Fruit fly (Drosophila melanogaster) whole organism, embryonic: ENCODE measurements around the gene Sec13.

Experiments
- ATbp ChIP-seq: fragments of 200-800 bp; sonication (Bioruptor generic); optimal IDR thresholded peaks from 2 replicates; lab custom pipeline; 2017; ENCODE audit warnings: missing biosample characterization, mild to moderate bottlenecking, missing genetic modification characterization, missing genetic modification reagents
- Adf1 ChIP-seq: fragments of 200-800 bp; sonication (Bioruptor generic); IDR thresholded peaks from 2 replicates; pipeline ENCODE4 v1.3.6; 2022; ENCODE audit warnings: missing biosample characterization, missing genetic modification characterization
- CG10274 ChIP-seq: fragments of 200-800 bp; sonication (Bioruptor generic); optimal IDR thresholded peaks from 3 replicates; lab custom pipeline; 2017; ENCODE audit warnings: missing biosample characterization, mild to moderate bottlenecking, missing genetic modification characterization
- CG14441 ChIP-seq: fragments of 200-800 bp; sonication (Bioruptor generic); IDR thresholded peaks from 2 replicates; pipeline ENCODE4 v1.3.6; 2022; ENCODE audit warnings: missing biosample characterization, missing genetic modification characterization
- CG15479 ChIP-seq: fragments of 200-800 bp; sonication (Bioruptor generic); optimal IDR thresholded peaks from 3 replicates; lab custom pipeline; 2019; ENCODE audit warnings: missing biosample characterization, mild to moderate bottlenecking, missing genetic modification characterization, moderate library complexity
- CG1603 ChIP-seq: fragments of 200-800 bp; sonication (Bioruptor generic); optimal IDR thresholded peaks from 2 replicates; lab custom pipeline; 2019; ENCODE audit warnings: missing biosample characterization, mild to moderate bottlenecking, missing genetic modification characterization, moderate library complexity
- CG1832 ChIP-seq: fragments of 200-800 bp; sonication (Bioruptor generic); optimal IDR thresholded peaks from 2 replicates; lab custom pipeline; 2017; ENCODE audit warnings: missing biosample characterization, mild to moderate bottlenecking, missing genetic modification characterization, inconsistent platforms
- CG2120 ChIP-seq: fragments of 200-800 bp; sonication (Bioruptor generic); optimal IDR thresholded peaks from 3 replicates; lab custom pipeline; 2016; ENCODE audit warnings: missing biosample characterization, missing genetic modification characterization
- CG2712 ChIP-seq: fragments of 200-800 bp; optimal IDR thresholded peaks from 3 replicates; lab custom pipeline; 2019; ENCODE audit warnings: missing biosample characterization, mild to moderate bottlenecking, missing genetic modification characterization, moderate library complexity
- CG30403 ChIP-seq: fragments of 200-800 bp; sonication (Bioruptor generic); optimal IDR thresholded peaks from 3 replicates; lab custom pipeline; 2016; ENCODE audit warnings: missing biosample characterization, missing genetic modification characterization
- CG32532 ChIP-seq: fragments of 200-800 bp; sonication (Bioruptor generic); IDR thresholded peaks from 2 replicates; pipeline ENCODE4 v1.3.6; 2022; ENCODE audit warnings: missing biosample characterization, missing genetic modification characterization
- CG34224 ChIP-seq: fragments of 200-800 bp; sonication (Bioruptor generic); IDR thresholded peaks from 3 replicates; pipeline ENCODE4 v1.3.6; 2022; ENCODE audit warnings: missing biosample characterization, missing genetic modification characterization; ENCODE audit not compliant: partially characterized antibody
- CG3838 ChIP-seq: fragments of 200-800 bp; sonication (Bioruptor generic); optimal IDR thresholded peaks from 3 replicates; lab custom pipeline; 2016; ENCODE audit warnings: missing biosample characterization, missing genetic modification characterization
- CG5245 ChIP-seq: fragments of 200-800 bp; sonication (Bioruptor generic); optimal IDR thresholded peaks from 3 replicates; lab custom pipeline; 2016; ENCODE audit warnings: missing biosample characterization, missing genetic modification characterization
- CG6689 ChIP-seq: fragments of 200-800 bp; sonication (Bioruptor generic); IDR thresholded peaks from 2 replicates; pipeline ENCODE4 v1.3.6; 2022; ENCODE audit warnings: missing biosample characterization, missing genetic modification characterization
- CG7372 ChIP-seq: fragments of 200-800 bp; sonication (Bioruptor generic); IDR thresholded peaks from 2 replicates; pipeline ENCODE4 v1.3.6; 2022; ENCODE audit warnings: missing biosample characterization, missing genetic modification characterization
- CG7556 ChIP-seq: fragments of 200-800 bp; sonication (Bioruptor generic); optimal IDR thresholded peaks from 2 replicates; lab custom pipeline; 2017; ENCODE audit warnings: missing biosample characterization, mild to moderate bottlenecking, missing genetic modification characterization
- CG8281 ChIP-seq: fragments of 200-800 bp; sonication (Bioruptor generic); optimal IDR thresholded peaks from 2 replicates; lab custom pipeline; 2018; ENCODE audit warnings: missing biosample characterization, mild to moderate bottlenecking, missing genetic modification characterization, moderate library complexity
- CG8388 ChIP-seq: fragments of 200-800 bp; sonication (Bioruptor generic); optimal IDR thresholded peaks from 2 replicates; lab custom pipeline; 2019; ENCODE audit warnings: missing biosample characterization, mild to moderate bottlenecking, missing genetic modification characterization, moderate library complexity
- CG8765 ChIP-seq: fragments of 200-800 bp; sonication (Bioruptor generic); IDR thresholded peaks from 2 replicates; pipeline ENCODE4 v1.3.6; 2022; ENCODE audit warnings: missing biosample characterization, missing genetic modification characterization
- Dip3 ChIP-seq: fragments of 200-800 bp; sonication (Bioruptor generic); optimal IDR thresholded peaks from 3 replicates; lab custom pipeline; 2016; ENCODE audit warnings: missing biosample characterization, missing genetic modification characterization
- Dp ChIP-seq: fragments of 200-800 bp; sonication (Bioruptor generic); optimal IDR thresholded peaks from 2 replicates; lab custom pipeline; 2018; ENCODE audit warnings: missing biosample characterization, mild to moderate bottlenecking, missing genetic modification characterization, moderate library complexity
- Dref ChIP-seq: fragments of 200-800 bp; sonication (Bioruptor generic); IDR thresholded peaks from 2 replicates; pipeline ENCODE4 v1.3.6; 2022; ENCODE audit warnings: missing biosample characterization, missing genetic modification characterization
- E2f2 ChIP-seq: fragments of 200-800 bp; sonication (Bioruptor generic); IDR thresholded peaks from 2 replicates; pipeline ENCODE4 v1.3.6; 2022; ENCODE audit warnings: missing biosample characterization, missing genetic modification characterization
- Ets65A ChIP-seq: fragments of 200-800 bp; sonication (Bioruptor generic); peaks from one replicate; lab custom pipeline; 2016; ENCODE audit warnings: missing biosample characterization, missing genetic modification characterization
- Hr78 ChIP-seq, 2 experiments: fragments of 200-800 bp in 1 of 2; fragments of >200 bp in 1 of 2; sonication (Bioruptor generic) in 1 of 2; optimal IDR thresholded peaks; 2 replicates each; lab custom pipeline; 2017 to 2019; ENCODE audit warnings: missing biosample characterization in 2 of 2, missing genetic modification characterization in 2 of 2, mild to moderate bottlenecking in 1 of 2, moderate library complexity in 1 of 2
- Lhr ChIP-seq: fragments of 200-800 bp; sonication (Bioruptor generic); optimal IDR thresholded peaks from 3 replicates; lab custom pipeline; 2017; ENCODE audit warnings: mild to moderate bottlenecking, missing biosample characterization, missing genetic modification reagents, missing genetic modification characterization
- MBD-R2 ChIP-seq: fragments of 200-800 bp; sonication (Bioruptor generic); IDR thresholded peaks from 2 replicates; pipeline ENCODE4 v1.3.6; 2022; ENCODE audit warnings: missing biosample characterization, missing genetic modification characterization
- MTF-1 ChIP-seq: fragments of 200-800 bp; sonication (Bioruptor generic); optimal IDR thresholded peaks from 2 replicates; lab custom pipeline; 2018; ENCODE audit warnings: missing biosample characterization, mild to moderate bottlenecking, missing genetic modification characterization, borderline replicate concordance
- Nf-YA ChIP-seq: fragments of 200-800 bp; sonication (Bioruptor generic); IDR thresholded peaks from 2 replicates; pipeline ENCODE4 v1.3.6; 2022; ENCODE audit warnings: missing biosample characterization, missing genetic modification characterization
- Nf-YC ChIP-seq: fragments of 200-800 bp; optimal IDR thresholded peaks from 3 replicates; lab custom pipeline; 2019; ENCODE audit warnings: missing biosample characterization, mild to moderate bottlenecking, missing genetic modification characterization, moderate library complexity
- PHDP ChIP-seq: fragments of 200-800 bp; sonication (Bioruptor generic); optimal IDR thresholded peaks from 3 replicates; lab custom pipeline; 2018; ENCODE audit warnings: missing biosample characterization, mild to moderate bottlenecking, missing genetic modification characterization, moderate library complexity
- Ptx1 ChIP-seq: fragments of 200-800 bp; sonication (Bioruptor generic); IDR thresholded peaks from 2 replicates; pipeline ENCODE4 v1.3.6; 2022; ENCODE audit warnings: missing biosample characterization, missing genetic modification characterization
- Ravus ChIP-seq: fragments of 200-800 bp; sonication (Bioruptor generic); IDR thresholded peaks from 2 replicates; pipeline ENCODE4 v1.3.6; 2022; ENCODE audit warnings: missing biosample characterization, missing genetic modification characterization
- Sin3A ChIP-seq: fragments of >200 bp; optimal IDR thresholded peaks from 2 replicates; lab custom pipeline; 2018
- Six4 ChIP-seq: fragments of 200-800 bp; sonication (Bioruptor generic); optimal IDR thresholded peaks from 2 replicates; lab custom pipeline; 2016; ENCODE audit warnings: missing biosample characterization, missing genetic modification characterization
- ash1 ChIP-seq: fragments of 200-800 bp; sonication (Bioruptor generic); optimal IDR thresholded peaks from 2 replicates; lab custom pipeline; 2018; ENCODE audit warnings: missing biosample characterization, mild to moderate bottlenecking, missing genetic modification characterization
- bsh ChIP-seq, 2 experiments: fragments of 200-800 bp; sonication (Bioruptor generic); optimal IDR thresholded peaks; 2 replicates each; lab custom pipeline; 2017 to 2018; ENCODE audit warnings: mild to moderate bottlenecking in 2 of 2, missing biosample characterization in 2 of 2, missing genetic modification characterization in 2 of 2, moderate library complexity in 1 of 2
- btn ChIP-seq: fragments of 200-800 bp; sonication (Bioruptor generic); optimal IDR thresholded peaks from 2 replicates; lab custom pipeline; 2016; ENCODE audit warnings: missing biosample characterization, missing genetic modification characterization
- chn ChIP-seq: fragments of 200-800 bp; sonication (Bioruptor generic); optimal IDR thresholded peaks from 2 replicates; lab custom pipeline; 2016; ENCODE audit warnings: missing biosample characterization, missing genetic modification characterization
- dati ChIP-seq: fragments of 200-800 bp; sonication (Bioruptor generic); IDR thresholded peaks from 2 replicates; pipeline ENCODE4 v1.3.6; 2022; ENCODE audit warnings: missing biosample characterization, missing genetic modification characterization
- ftz-f1 ChIP-seq: fragments of 200-800 bp; sonication (Bioruptor generic); optimal IDR thresholded peaks from 2 replicates; lab custom pipeline; 2016; ENCODE audit warnings: missing biosample characterization, missing genetic modification characterization
- gce ChIP-seq: fragments of 200-800 bp; sonication (Bioruptor generic); IDR thresholded peaks from 3 replicates; pipeline ENCODE4 v1.3.6; 2022; ENCODE audit warnings: missing biosample characterization, missing genetic modification characterization
- gsb ChIP-seq: fragments of 200-800 bp; sonication (Bioruptor generic); IDR thresholded peaks from 2 replicates; pipeline ENCODE4 v1.3.6; 2022; ENCODE audit warnings: missing biosample characterization, missing genetic modification characterization
- jigr1 ChIP-seq: fragments of 200-800 bp; sonication (Bioruptor generic); IDR thresholded peaks from 3 replicates; pipeline ENCODE4 v1.3.6; 2022; ENCODE audit warnings: missing biosample characterization, missing genetic modification characterization
- kni ChIP-seq: fragments of 200-800 bp; sonication (Bioruptor generic); optimal IDR thresholded peaks from 3 replicates; lab custom pipeline; 2017; ENCODE audit warnings: mild to moderate bottlenecking, missing biosample characterization, missing genetic modification reagents, missing genetic modification characterization
- knrl ChIP-seq: fragments of 200-800 bp; sonication (Bioruptor generic); IDR thresholded peaks from 3 replicates; pipeline ENCODE4 v1.3.6; 2022; ENCODE audit warnings: missing biosample characterization, missing genetic modification characterization; ENCODE audit not compliant: partially characterized antibody
- tio ChIP-seq: fragments of 200-800 bp; sonication (Bioruptor generic); optimal IDR thresholded peaks from 2 replicates; lab custom pipeline; 2017; ENCODE audit warnings: missing biosample characterization, missing genetic modification characterization, inconsistent platforms
- tup ChIP-seq: fragments of 200-800 bp; sonication (Bioruptor generic); optimal IDR thresholded peaks from 2 replicates; lab custom pipeline; 2016; ENCODE audit warnings: missing biosample characterization, mild to moderate bottlenecking, missing genetic modification characterization, moderate library complexity
- yki ChIP-seq: fragments of >200 bp; optimal IDR thresholded peaks from 3 replicates; lab custom pipeline; 2018
- zen ChIP-seq: fragments of 200-800 bp; sonication (Bioruptor generic); optimal IDR thresholded peaks from 3 replicates; lab custom pipeline; 2018; ENCODE audit warnings: missing biosample characterization, mild to moderate bottlenecking, missing genetic modification characterization, moderate library complexity

The Sec13 gene

DNA sequence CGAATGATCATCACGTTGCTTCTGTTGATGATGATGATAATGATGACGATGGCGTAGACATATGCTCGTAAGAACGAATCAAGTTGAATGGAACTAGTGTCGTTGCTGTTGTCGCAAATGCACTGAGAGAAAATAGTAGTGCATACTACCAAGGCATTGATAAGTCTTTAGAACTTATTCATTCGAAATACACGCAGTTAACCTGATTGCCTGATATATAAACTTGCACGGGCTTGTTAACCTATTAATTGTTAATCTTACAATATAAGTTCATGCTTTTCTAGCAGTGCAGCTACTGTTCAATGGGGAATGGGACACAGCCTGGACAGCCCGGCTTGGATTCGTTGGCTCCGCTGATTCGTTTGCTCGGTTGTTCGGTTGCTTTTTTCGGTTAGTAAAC lies 29.8 kb upstream of the Sec13 start (continued):
- 0 out of 3 replicates have a peak, but pooled peaks have one; percentile 47 for TF ChIP-seq gce (GFP tag; lab: Robert Waterston, UW)
- TF ChIP-seq btn (GFP tag; lab: Kevin White, UChicago), result peak; percentile 75
- TF ChIP-seq Lhr (GFP tag; lab: Kevin White, UChicago), result peak; percentile 52
- TF ChIP-seq ash1 (GFP tag; lab: Kevin White, UChicago), result no peak
- TF ChIP-seq CG7372 (GFP tag; lab: Robert Waterston, UW), result peak; percentile 73
- peak; percentile 39 for TF ChIP-seq CG3838 (GFP tag; lab: Kevin White, UChicago)
- TF ChIP-seq CG2120 (GFP tag; lab: Kevin White, UChicago), result peak; percentile 85
- peak; percentile 80 for TF ChIP-seq CG6689 (GFP tag; lab: Robert Waterston, UW)
- peak; percentile 83 for TF ChIP-seq PHDP (tag; lab: Kevin White, UChicago)
- peak; percentile 86 for TF ChIP-seq CG8388 (GFP tag; lab: Kevin White, UChicago)
- peak; percentile 68 for TF ChIP-seq Dip3 (GFP tag; lab: Kevin White, UChicago)
- peak; percentile 87 for TF ChIP-seq CG5245 (GFP tag; lab: Kevin White, UChicago)
- TF ChIP-seq yki (lab: Kevin White, UChicago), result no peak
- no peak for TF ChIP-seq CG34224 (GFP tag; lab: Robert Waterston, UW)
- peak; percentile 59 for TF ChIP-seq gsb (GFP tag; lab: Robert Waterston, UW)
- TF ChIP-seq Ravus (GFP tag; lab: Robert Waterston, UW), result no peak; the same call in 1 of the 2 replicates
- TF ChIP-seq zen (tag; lab: Kevin White, UChicago), result peak; percentile 75
- peak; percentile 81 for TF ChIP-seq Six4 (GFP tag; lab: Kevin White, UChicago)
- peak; percentile 77 for TF ChIP-seq CG30403 (GFP tag; lab: Kevin White, UChicago)
- TF ChIP-seq MBD-R2, result peak; percentile 45; the same call in 1 of the 2 replicates
- TF ChIP-seq Dref, result no peak
- peak; percentile 89 for TF ChIP-seq chn (GFP tag; lab: Kevin White, UChicago)
- no peak for TF ChIP-seq kni
- peak; percentile 34 for TF ChIP-seq Nf-YC (tag; lab: Kevin White, UChicago)
- peak; percentile 70 for TF ChIP-seq CG14441 (GFP tag; lab: Robert Waterston, UW)
- TF ChIP-seq Ets65A (GFP tag; lab: Kevin White, UChicago), result peak; percentile 98
- peak; percentile 94 for TF ChIP-seq CG2712 (tag; lab: Kevin White, UChicago)
- TF ChIP-seq knrl (GFP tag; lab: Robert Waterston, UW), result no peak
- peak; percentile 73 for TF ChIP-seq Ptx1 (GFP tag; lab: Robert Waterston, UW)
- TF ChIP-seq Nf-YA (GFP tag; lab: Robert Waterston, UW), result peak; percentile 57
- peak; percentile 79 for TF ChIP-seq tio (GFP tag; lab: Kevin White, UChicago)
- TF ChIP-seq MTF-1 (GFP tag; lab: Kevin White, UChicago), result peak; percentile 83
- TF ChIP-seq CG1832 (GFP tag; lab: Kevin White, UChicago), result no peak
- TF ChIP-seq Dp (GFP tag; lab: Kevin White, UChicago), result no peak
- peak; percentile 92 to 95 for TF ChIP-seq bsh (GFP tag; optimal IDR thresholded peaks at IDR 0.05; lab: Kevin White, UChicago)
- TF ChIP-seq CG1603 (tag; lab: Kevin White, UChicago), result peak; percentile 96
- TF ChIP-seq ATbp (GFP tag; lab: Kevin White, UChicago), result peak; percentile 75
- TF ChIP-seq CG32532 (GFP tag; lab: Robert Waterston, UW), result peak; percentile 76
- peak; percentile 83 for TF ChIP-seq CG7556 (GFP tag; lab: Kevin White, UChicago)
- no peak for TF ChIP-seq ftz-f1 (GFP tag; lab: Kevin White, UChicago)
- peak; percentile 61; the same call in 1 of the 2 replicates for TF ChIP-seq dati (GFP tag; lab: Robert Waterston, UW)
- TF ChIP-seq Hr78 (GFP tag; optimal IDR thresholded peaks at IDR 0.05; lab: Kevin White, UChicago), result peak in 1 of 2 experiments; percentile 40
- TF ChIP-seq CG8765 (GFP tag; lab: Robert Waterston, UW), result peak; percentile 77
- TF ChIP-seq Sin3A, result no peak
- TF ChIP-seq Adf1 (GFP tag; lab: Robert Waterston, UW), result 0 out of 2 replicates have a peak, but pooled peaks have one; percentile 14
- TF ChIP-seq CG10274, result peak; percentile 62
- peak; percentile 30 for TF ChIP-seq CG8281
- TF ChIP-seq tup (GFP tag; lab: Kevin White, UChicago), result peak; percentile 63
- no peak for TF ChIP-seq CG15479
- TF ChIP-seq jigr1 (GFP tag; lab: Robert Waterston, UW), result peak; percentile 66; the same call in 2 of the 3 replicates
- TF ChIP-seq E2f2 (GFP tag; lab: Robert Waterston, UW), result peak; percentile 51
